Worm (Caenorhabditis elegans) whole organism, L4 larva: ENCODE data around the gene F46H5.3.

ENCODE experiments used
- T20F7.1 ChIP-seq: fragments of 200-800 bp; sonication (Bioruptor generic); optimal IDR thresholded peaks from 2 replicates; lab custom pipeline; 2018; ENCODE audit warnings: mild to moderate bottlenecking, missing genetic modification characterization, missing compliant biosample characterization
- Y5F2A.4 ChIP-seq: fragments of 200-800 bp; sonication (Bioruptor generic); optimal IDR thresholded peaks from 2 replicates; lab custom pipeline; 2018; ENCODE audit warnings: mild to moderate bottlenecking, missing genetic modification characterization, missing compliant biosample characterization
- aha-1 ChIP-seq: fragments of 150-350 bp; peaks from one replicate; lab custom pipeline; 2014; ENCODE audit warnings: missing biosample characterization, missing genetic modification characterization
- attf-4 ChIP-seq: sonication (generic microtip); optimal IDR thresholded peaks from 3 replicates; lab custom pipeline; 2017; ENCODE audit warnings: missing biosample characterization, missing genetic modification characterization
- ceh-82 ChIP-seq: sonication (generic microtip); optimal IDR thresholded peaks from 2 replicates; lab custom pipeline; 2017; ENCODE audit warnings: missing biosample characterization, missing genetic modification characterization
- cey-2 ChIP-seq: sonication (generic microtip); optimal IDR thresholded peaks from 3 replicates; lab custom pipeline; 2017; ENCODE audit warnings: missing genetic modification characterization, mild to moderate bottlenecking, missing compliant biosample characterization, antibody characterized with exemption, borderline replicate concordance; ENCODE audit not compliant: insufficient read depth
- daf-12 ChIP-seq: fragments of 150-350 bp; optimal IDR thresholded peaks from 2 replicates; lab custom pipeline; 2014; ENCODE audit warnings: missing biosample characterization, missing genetic modification reagents, missing genetic modification characterization
- daf-16 ChIP-seq, 3 experiments: sonication (generic microtip); optimal IDR thresholded peaks; 2 replicates each; lab custom pipeline; 2016 to 2017; ENCODE audit warnings: missing genetic modification characterization in 3 of 3, missing genetic modification reagents in 3 of 3, mild to moderate bottlenecking in 2 of 3, missing compliant biosample characterization in 2 of 3, missing biosample characterization in 1 of 3, moderate library complexity in 1 of 3
- daf-19 ChIP-seq: fragments of 200-800 bp; sonication (Bioruptor generic); conservative IDR thresholded peaks from 2 replicates; pipeline ENCODE4 v1.3.6; 2022; ENCODE audit warnings: missing genetic modification characterization, missing compliant biosample characterization
- daf-8 ChIP-seq: fragments of 200-800 bp; sonication (Bioruptor generic); IDR thresholded peaks from 2 replicates; pipeline ENCODE4 v1.3.6; 2022; ENCODE audit warnings: missing genetic modification characterization, missing compliant biosample characterization
- dmd-6 ChIP-seq: fragments of 200-800 bp; sonication (Bioruptor generic); IDR thresholded peaks from 2 replicates; pipeline ENCODE4 v1.3.6; 2022; ENCODE audit warnings: missing genetic modification reagents, missing genetic modification characterization, missing compliant biosample characterization
- dpl-1 ChIP-seq: fragments of 150-350 bp; optimal IDR thresholded peaks from 2 replicates; lab custom pipeline; 2014; ENCODE audit warnings: missing biosample characterization, missing genetic modification reagents, missing genetic modification characterization
- duxl-1 ChIP-seq: sonication (generic microtip); optimal IDR thresholded peaks from 2 replicates; lab custom pipeline; 2016; ENCODE audit warnings: mild to moderate bottlenecking, missing genetic modification characterization, moderate library complexity, missing compliant biosample characterization; ENCODE audit not compliant: poor library complexity
- dve-1 ChIP-seq: sonication (generic microtip); optimal IDR thresholded peaks from 2 replicates; lab custom pipeline; 2017; ENCODE audit warnings: antibody characterized with exemption, mild to moderate bottlenecking, missing genetic modification characterization, missing compliant biosample characterization; ENCODE audit not compliant: insufficient read depth
- egl-27 ChIP-seq: sonication (generic microtip); optimal IDR thresholded peaks from 3 replicates; lab custom pipeline; 2017; ENCODE audit warnings: missing biosample characterization, missing genetic modification reagents, missing genetic modification characterization
- egl-43 ChIP-seq: fragments of 200-800 bp; sonication (Bioruptor generic); IDR thresholded peaks from 2 replicates; pipeline ENCODE4 v1.3.6; 2022; ENCODE audit warnings: missing genetic modification reagents, missing genetic modification characterization, missing compliant biosample characterization
- gei-8 ChIP-seq: fragments of 200-800 bp; sonication (Bioruptor generic); optimal IDR thresholded peaks from 2 replicates; lab custom pipeline; 2018; ENCODE audit warnings: mild to moderate bottlenecking, missing genetic modification characterization, missing compliant biosample characterization
- hif-1 ChIP-seq, 2 experiments: sonication (generic microtip); optimal IDR thresholded peaks; 2 replicates each; lab custom pipeline; 2016 to 2017; ENCODE audit warnings: missing compliant biosample characterization in 2 of 2, missing genetic modification characterization in 2 of 2, missing genetic modification reagents in 2 of 2, missing genotype in 2 of 2, mild to moderate bottlenecking in 1 of 2
- hlh-11 ChIP-seq: fragments of 200-800 bp; sonication (Bioruptor generic); optimal IDR thresholded peaks from 2 replicates; lab custom pipeline; 2018; ENCODE audit warnings: mild to moderate bottlenecking, missing genetic modification characterization, missing compliant biosample characterization
- hlh-30 ChIP-seq: sonication (generic microtip); optimal IDR thresholded peaks from 2 replicates; lab custom pipeline; 2017; ENCODE audit warnings: antibody characterized with exemption, mild to moderate bottlenecking, missing genetic modification characterization, missing compliant biosample characterization; ENCODE audit not compliant: insufficient read depth
- hmg-1.1 ChIP-seq: fragments of 200-800 bp; sonication (Bioruptor generic); IDR thresholded peaks from 2 replicates; pipeline ENCODE4 v1.3.6; 2022; ENCODE audit warnings: missing genetic modification reagents, missing genetic modification characterization, missing compliant biosample characterization
- jun-1 ChIP-seq: fragments of 150-350 bp; optimal IDR thresholded peaks from 2 replicates; lab custom pipeline; 2014; ENCODE audit warnings: missing biosample characterization, missing genetic modification reagents, missing genetic modification characterization
- lin-13 ChIP-seq: fragments of 150-350 bp; optimal IDR thresholded peaks from 2 replicates; lab custom pipeline; 2014; ENCODE audit warnings: missing biosample characterization, missing genetic modification reagents, missing genetic modification characterization
- madf-5 ChIP-seq, 2 experiments: fragments of 200-800 bp; sonication (Bioruptor generic); IDR thresholded peaks; 2 replicates each; pipeline ENCODE4 v1.3.6; 2022; ENCODE audit warnings: missing compliant biosample characterization in 2 of 2, missing genetic modification characterization in 2 of 2
- mdl-1 ChIP-seq, 2 experiments: fragments of 150-350 bp in 1 of 2; sonication (generic microtip) in 1 of 2; optimal IDR thresholded peaks; 2 replicates each; lab custom pipeline; 2014 to 2017; ENCODE audit warnings: missing biosample characterization in 2 of 2, missing genetic modification characterization in 2 of 2
- mep-1 ChIP-seq: fragments of 150-350 bp; sonication (generic microtip); optimal IDR thresholded peaks from 3 replicates; lab custom pipeline; 2014; ENCODE audit warnings: missing biosample characterization, missing genetic modification characterization
- mes-2 ChIP-seq: sonication (generic microtip); optimal IDR thresholded peaks from 2 replicates; lab custom pipeline; 2016; ENCODE audit warnings: missing genotype, mild to moderate bottlenecking, missing genetic modification characterization, missing compliant biosample characterization; ENCODE audit not compliant: poor library complexity, severe bottlenecking
- mxl-3 ChIP-seq: fragments of 200-800 bp; sonication (Bioruptor generic); optimal IDR thresholded peaks from 2 replicates; lab custom pipeline; 2018; ENCODE audit warnings: mild to moderate bottlenecking, missing genetic modification characterization, missing compliant biosample characterization
- nhr-10 ChIP-seq: fragments of 150-350 bp; optimal IDR thresholded peaks from 2 replicates; lab custom pipeline; 2014; ENCODE audit warnings: missing biosample characterization, missing genetic modification characterization
- nhr-11 ChIP-seq: fragments of 150-350 bp; optimal IDR thresholded peaks from 2 replicates; lab custom pipeline; 2014; ENCODE audit warnings: missing biosample characterization, missing genetic modification characterization
- nhr-111 ChIP-seq: fragments of 200-800 bp; sonication (Bioruptor generic); optimal IDR thresholded peaks from 2 replicates; lab custom pipeline; 2018; ENCODE audit warnings: mild to moderate bottlenecking, missing genetic modification characterization, missing compliant biosample characterization
- nhr-237 ChIP-seq: sonication (generic microtip); optimal IDR thresholded peaks from 2 replicates; lab custom pipeline; 2017; ENCODE audit warnings: missing biosample characterization, missing genetic modification characterization
- nhr-28 ChIP-seq: fragments of 150-350 bp; optimal IDR thresholded peaks from 2 replicates; lab custom pipeline; 2014; ENCODE audit warnings: missing biosample characterization, missing genetic modification characterization
- nhr-48 ChIP-seq: sonication (generic microtip); optimal IDR thresholded peaks from 2 replicates; lab custom pipeline; 2016; ENCODE audit warnings: mild to moderate bottlenecking, missing genetic modification characterization, missing compliant biosample characterization
- nhr-6 ChIP-seq: fragments of 150-350 bp; optimal IDR thresholded peaks from 2 replicates; lab custom pipeline; 2014; ENCODE audit warnings: missing biosample characterization, missing genetic modification characterization
- nhr-77 ChIP-seq: fragments of 150-350 bp; optimal IDR thresholded peaks from 2 replicates; lab custom pipeline; 2014; ENCODE audit warnings: missing biosample characterization, missing genetic modification characterization
- pha-4 ChIP-seq, 2 experiments: fragments of 150-350 bp in 1 of 2; fragments of 200-800 bp in 1 of 2; sonication (Bioruptor generic) in 1 of 2; IDR thresholded peaks in 1 of 2; optimal IDR thresholded peaks in 1 of 2; 2 replicates each; pipeline versions ENCODE4 v1.3.6 to Lab custom; 2014 to 2022; ENCODE audit warnings: missing genetic modification characterization in 2 of 2, missing genetic modification reagents in 2 of 2, missing biosample characterization in 1 of 2, missing compliant biosample characterization in 1 of 2
- pqm-1 ChIP-seq: sonication (generic microtip); optimal IDR thresholded peaks from 2 replicates; lab custom pipeline; 2017; ENCODE audit warnings: missing biosample characterization, missing genetic modification characterization
- set-16 ChIP-seq: fragments of 200-800 bp; sonication (Bioruptor generic); IDR thresholded peaks from 2 replicates; pipeline ENCODE4 v1.3.6; 2022; ENCODE audit warnings: missing genetic modification reagents, missing genetic modification characterization, missing compliant biosample characterization
- snpc-1.2 ChIP-seq: fragments of 200-800 bp; sonication (Bioruptor generic); IDR thresholded peaks from 2 replicates; pipeline ENCODE4 v1.3.6; 2022; ENCODE audit warnings: missing genetic modification reagents, missing genetic modification characterization, missing compliant biosample characterization
- snpc-4 ChIP-seq: fragments of 150-350 bp; optimal IDR thresholded peaks from 2 replicates; lab custom pipeline; 2014; ENCODE audit warnings: missing biosample characterization, missing genetic modification characterization
- spr-3 ChIP-seq: fragments of 200-800 bp; sonication (Bioruptor generic); optimal IDR thresholded peaks from 2 replicates; lab custom pipeline; 2018; ENCODE audit warnings: mild to moderate bottlenecking, missing genetic modification characterization, missing compliant biosample characterization
- zfp-2 ChIP-seq: sonication (generic microtip); optimal IDR thresholded peaks from 2 replicates; lab custom pipeline; 2016; ENCODE audit warnings: mild to moderate bottlenecking, missing genetic modification characterization, missing compliant biosample characterization
- zfp-3 ChIP-seq: fragments of 200-800 bp; sonication (Bioruptor generic); conservative IDR thresholded peaks from 2 replicates; pipeline ENCODE4 v1.3.6; 2022; ENCODE audit warnings: missing genetic modification reagents, missing genetic modification characterization, missing compliant biosample characterization
- ztf-11 ChIP-seq: fragments of 150-350 bp; optimal IDR thresholded peaks from 2 replicates; lab custom pipeline; 2014; ENCODE audit warnings: missing biosample characterization, missing genetic modification characterization

The F46H5.3 gene

DNA sequence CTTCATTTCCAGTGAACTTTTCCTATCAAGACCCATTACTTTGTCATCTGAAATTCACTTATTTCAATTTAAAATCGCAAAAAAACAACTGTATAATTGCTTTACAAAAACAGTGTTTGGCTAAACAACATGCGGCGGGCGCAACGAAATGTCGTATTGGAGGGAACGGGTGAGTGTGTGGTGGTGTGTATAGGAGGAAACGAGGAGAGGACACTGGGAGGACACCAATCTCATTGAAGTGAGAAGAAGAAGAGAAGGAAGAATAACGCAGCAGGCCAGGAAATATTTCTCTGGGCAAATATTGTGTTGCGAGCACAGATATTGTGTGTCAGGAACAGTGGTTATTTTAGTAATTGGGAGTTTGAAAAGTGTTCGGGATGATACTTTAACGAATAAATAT lies 16.1 kb upstream of the F46H5.3 start, which contains the start of gene F46H5.4:
Gene F46H5.4 (minus strand): TSS at position 53 of the 400 bp plus-strand sequence.
- TF ChIP-seq zfp-3 (GFP tag; lab: Robert Waterston, UW) = no peak
- TF ChIP-seq dpl-1 (GFP tag; lab: Kevin White, UChicago) = no peak
- no peak for TF ChIP-seq nhr-77 (tag; lab: Kevin White, UChicago)
- TF ChIP-seq hmg-1.1 (GFP tag; lab: Robert Waterston, UW) = peak; percentile 60
- TF ChIP-seq cey-2 (tag; lab: Kevin White, UChicago) = no peak
- TF ChIP-seq egl-27 (tag; lab: Kevin White, UChicago) = no peak
- no peak for TF ChIP-seq duxl-1
- peak; percentile 18 for TF ChIP-seq mxl-3 (GFP tag; lab: Kevin White, UChicago)
- no peak for TF ChIP-seq daf-19 (GFP tag; lab: Robert Waterston, UW)
- TF ChIP-seq hif-1 (tag; optimal IDR thresholded peaks at IDR 0.05; lab: Kevin White, UChicago) = no peak
- peak; percentile 25 for TF ChIP-seq hlh-11 (tag; lab: Kevin White, UChicago)
- no peak for TF ChIP-seq set-16 (GFP tag; lab: Robert Waterston, UW)
- TF ChIP-seq egl-43 (GFP tag; lab: Robert Waterston, UW) = no peak
- TF ChIP-seq nhr-28 (tag; lab: Kevin White, UChicago) = peak; percentile 29
- TF ChIP-seq attf-4 = no peak
- TF ChIP-seq T20F7.1 (GFP tag; lab: Kevin White, UChicago) = peak; percentile 88
- TF ChIP-seq madf-5 (GFP tag; IDR thresholded peaks at IDR 0.05; lab: Robert Waterston, UW) = no peak
- TF ChIP-seq nhr-6 (tag; lab: Kevin White, UChicago) = peak; percentile 4
- peak; percentile 12 for TF ChIP-seq dve-1
- TF ChIP-seq ceh-82 (tag; lab: Kevin White, UChicago) = no peak
- TF ChIP-seq mdl-1 (tag; optimal IDR thresholded peaks at IDR 0.05; lab: Kevin White, UChicago) = no peak

DNA sequence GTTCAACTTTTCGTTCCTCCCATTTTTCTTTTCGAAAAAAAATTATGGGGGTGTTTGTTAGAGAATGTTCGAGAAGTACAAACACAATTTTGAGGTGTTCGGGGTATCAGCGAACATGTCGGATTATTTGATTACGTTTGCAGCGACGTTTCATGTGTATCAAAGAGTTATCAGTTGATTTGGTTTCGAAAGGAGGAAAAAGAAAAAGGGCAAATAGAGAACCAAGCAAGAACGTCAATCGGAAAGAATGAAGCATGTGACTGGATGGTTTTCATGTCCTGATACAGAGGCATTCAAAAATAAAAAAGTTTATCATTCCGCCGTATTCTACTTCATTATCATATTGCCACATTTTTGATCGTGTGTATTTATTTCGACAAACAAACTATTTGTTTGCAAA lies 6.3 kb upstream of the F46H5.3 start:
- TF ChIP-seq nhr-10 (tag; lab: Kevin White, UChicago) (peak; percentile 53), zfp-2 (tag; lab: Kevin White, UChicago) (no peak), lin-13 (GFP tag; lab: Kevin White, UChicago) (no peak), Y5F2A.4 (GFP tag; lab: Kevin White, UChicago) (no peak), mep-1 (tag; lab: Kevin White, UChicago) (peak; percentile 31), hmg-1.1 (GFP tag; lab: Robert Waterston, UW) (0 out of 2 replicates have a peak, but pooled peaks have one; percentile 17), daf-12 (no peak), pha-4 (GFP tag; IDR thresholded peaks at IDR 0.05; lab: Robert Waterston, UW) (no peak), pha-4 (tag; optimal IDR thresholded peaks at IDR 0.05; lab: Kevin White, UChicago) (peak; percentile 33), nhr-11 (tag; lab: Kevin White, UChicago) (no peak), nhr-237 (tag; lab: Kevin White, UChicago) (no peak), nhr-111 (GFP tag; lab: Kevin White, UChicago) (no peak), jun-1 (tag; lab: Kevin White, UChicago) (no peak), daf-16 (GFP tag; optimal IDR thresholded peaks at IDR 0.05; lab: Kevin White, UChicago) (peak in 1 of 2 experiments; percentile 57), daf-16 (tag; optimal IDR thresholded peaks at IDR 0.05; lab: Kevin White, UChicago) (peak; percentile 95), daf-8 (GFP tag; lab: Robert Waterston, UW) (no peak), snpc-4 (tag; lab: Kevin White, UChicago) (no peak), pqm-1 (tag; lab: Kevin White, UChicago) (peak; percentile 93), hif-1 (tag; optimal IDR thresholded peaks at IDR 0.05; lab: Kevin White, UChicago) (peak in 1 of 2 experiments; percentile 25), zfp-3 (GFP tag; lab: Robert Waterston, UW) (no peak; the same call in 1 of the 2 replicates), gei-8 (GFP tag; lab: Kevin White, UChicago) (no peak), spr-3 (GFP tag; lab: Kevin White, UChicago) (no peak), dpl-1 (GFP tag; lab: Kevin White, UChicago) (peak; percentile 2), mdl-1 (tag; optimal IDR thresholded peaks at IDR 0.05; lab: Kevin White, UChicago) (peak in 1 of 2 experiments; percentile 61), ztf-11 (tag; lab: Kevin White, UChicago) (no peak), hlh-30 (tag; lab: Kevin White, UChicago) (peak; percentile 76), aha-1 (tag; lab: Kevin White, UChicago) (peak; percentile 90), nhr-6 (tag; lab: Kevin White, UChicago) (peak; percentile 36), nhr-77 (tag; lab: Kevin White, UChicago) (peak; percentile 73), hlh-11 (tag; lab: Kevin White, UChicago) (peak; percentile 94), dve-1 (peak; percentile 92), egl-27 (tag; lab: Kevin White, UChicago) (no peak), nhr-48 (peak; percentile 75), mes-2 (tag; lab: Kevin White, UChicago) (peak; percentile 44), dmd-6 (peak; percentile 94), duxl-1 (no peak), mxl-3 (GFP tag; lab: Kevin White, UChicago) (peak; percentile 35), snpc-1.2 (GFP tag; lab: Robert Waterston, UW) (no peak)
